Worm (Caenorhabditis elegans) whole organism, L4 larva: ENCODE measurements around the gene ZK892.3.
A peak's percentile ranks its signal among the peaks of the same experiment; 100 is the strongest.

Experiments
- D1046.2 ChIP-seq: fragments of 200-800 bp; sonication (Bioruptor generic); IDR thresholded peaks from 2 replicates; pipeline ENCODE4 v1.3.6; 2022; ENCODE audit warnings: missing genetic modification characterization, missing compliant biosample characterization
- F44E2.7 ChIP-seq: fragments of 200-800 bp; sonication (Bioruptor generic); IDR thresholded peaks from 2 replicates; pipeline ENCODE4 v2.1.2; 2022; ENCODE audit warnings: missing genetic modification characterization, missing compliant biosample characterization
- R02D3.7 ChIP-seq: fragments of 150-350 bp; sonication (generic microtip); optimal IDR thresholded peaks from 3 replicates; lab custom pipeline; 2014; ENCODE audit warnings: missing biosample characterization, missing genetic modification characterization
- T20F7.1 ChIP-seq: fragments of 200-800 bp; sonication (Bioruptor generic); optimal IDR thresholded peaks from 2 replicates; lab custom pipeline; 2018; ENCODE audit warnings: mild to moderate bottlenecking, missing genetic modification characterization, missing compliant biosample characterization
- Y105C5A.15 ChIP-seq: fragments of 200-800 bp; sonication (Bioruptor generic); IDR thresholded peaks from 2 replicates; pipeline ENCODE4 v1.3.6; 2022; ENCODE audit warnings: missing genetic modification characterization, missing compliant biosample characterization
- aha-1 ChIP-seq: fragments of 150-350 bp; peaks from one replicate; lab custom pipeline; 2014; ENCODE audit warnings: missing biosample characterization, missing genetic modification characterization
- aly-2 ChIP-seq: sonication (generic microtip); optimal IDR thresholded peaks from 2 replicates; lab custom pipeline; 2018; ENCODE audit warnings: missing biosample characterization, missing genetic modification characterization
- ama-1 ChIP-seq: fragments of 150-350 bp; optimal IDR thresholded peaks from 2 replicates; lab custom pipeline; 2014; ENCODE audit warnings: inconsistent platforms, mixed read lengths
- ceh-20 ChIP-seq: fragments of 200-800 bp; sonication (Bioruptor generic); IDR thresholded peaks from 2 replicates; pipeline ENCODE4 v1.3.6; 2022; ENCODE audit warnings: missing genetic modification reagents, missing genetic modification characterization, missing compliant biosample characterization
- ceh-62 ChIP-seq: sonication (generic microtip); optimal IDR thresholded peaks from 2 replicates; lab custom pipeline; 2017; ENCODE audit warnings: missing biosample characterization, missing genetic modification characterization
- ctbp-1 ChIP-seq: fragments of 200-800 bp; sonication (Bioruptor generic); IDR thresholded peaks from 2 replicates; pipeline ENCODE4 v1.3.6; 2022; ENCODE audit warnings: missing genetic modification reagents, missing genetic modification characterization, missing compliant biosample characterization
- dmd-6 ChIP-seq: fragments of 200-800 bp; sonication (Bioruptor generic); IDR thresholded peaks from 2 replicates; pipeline ENCODE4 v1.3.6; 2022; ENCODE audit warnings: missing genetic modification reagents, missing genetic modification characterization, missing compliant biosample characterization
- dmd-8 ChIP-seq: fragments of 200-800 bp; sonication (Bioruptor generic); IDR thresholded peaks from 2 replicates; pipeline ENCODE4 v1.3.6; 2022; ENCODE audit warnings: missing genetic modification characterization, missing compliant biosample characterization
- dmd-9 ChIP-seq: fragments of 200-800 bp; sonication (Bioruptor generic); IDR thresholded peaks from 2 replicates; pipeline ENCODE4 v1.3.6; 2022; ENCODE audit warnings: missing genetic modification reagents, missing genetic modification characterization, missing compliant biosample characterization
- dpl-1 ChIP-seq: fragments of 150-350 bp; optimal IDR thresholded peaks from 2 replicates; lab custom pipeline; 2014; ENCODE audit warnings: missing biosample characterization, missing genetic modification reagents, missing genetic modification characterization
- dve-1 ChIP-seq: sonication (generic microtip); optimal IDR thresholded peaks from 2 replicates; lab custom pipeline; 2017; ENCODE audit warnings: antibody characterized with exemption, mild to moderate bottlenecking, missing genetic modification characterization, missing compliant biosample characterization; ENCODE audit not compliant: insufficient read depth
- egl-27 ChIP-seq: sonication (generic microtip); optimal IDR thresholded peaks from 3 replicates; lab custom pipeline; 2017; ENCODE audit warnings: missing biosample characterization, missing genetic modification reagents, missing genetic modification characterization
- fos-1 ChIP-seq: fragments of 150-350 bp; optimal IDR thresholded peaks from 2 replicates; lab custom pipeline; 2014; ENCODE audit warnings: missing biosample characterization, missing genetic modification characterization
- hlh-11 ChIP-seq: fragments of 200-800 bp; sonication (Bioruptor generic); optimal IDR thresholded peaks from 2 replicates; lab custom pipeline; 2018; ENCODE audit warnings: mild to moderate bottlenecking, missing genetic modification characterization, missing compliant biosample characterization
- hlh-30 ChIP-seq: sonication (generic microtip); optimal IDR thresholded peaks from 2 replicates; lab custom pipeline; 2017; ENCODE audit warnings: antibody characterized with exemption, mild to moderate bottlenecking, missing genetic modification characterization, missing compliant biosample characterization; ENCODE audit not compliant: insufficient read depth
- hmg-1.1 ChIP-seq: fragments of 200-800 bp; sonication (Bioruptor generic); IDR thresholded peaks from 2 replicates; pipeline ENCODE4 v1.3.6; 2022; ENCODE audit warnings: missing genetic modification reagents, missing genetic modification characterization, missing compliant biosample characterization
- jun-1 ChIP-seq: fragments of 150-350 bp; optimal IDR thresholded peaks from 2 replicates; lab custom pipeline; 2014; ENCODE audit warnings: missing biosample characterization, missing genetic modification reagents, missing genetic modification characterization
- lin-39 ChIP-seq: fragments of 150-350 bp; optimal IDR thresholded peaks from 2 replicates; lab custom pipeline; 2014; ENCODE audit warnings: missing biosample characterization, missing genetic modification reagents, missing genetic modification characterization
- lir-3 ChIP-seq: sonication (generic microtip); optimal IDR thresholded peaks from 2 replicates; lab custom pipeline; 2016; ENCODE audit warnings: mild to moderate bottlenecking, missing genetic modification characterization, missing compliant biosample characterization
- mep-1 ChIP-seq: fragments of 150-350 bp; sonication (generic microtip); optimal IDR thresholded peaks from 3 replicates; lab custom pipeline; 2014; ENCODE audit warnings: missing biosample characterization, missing genetic modification characterization
- mxl-3 ChIP-seq: fragments of 200-800 bp; sonication (Bioruptor generic); optimal IDR thresholded peaks from 2 replicates; lab custom pipeline; 2018; ENCODE audit warnings: mild to moderate bottlenecking, missing genetic modification characterization, missing compliant biosample characterization
- nhr-10 ChIP-seq: fragments of 150-350 bp; optimal IDR thresholded peaks from 2 replicates; lab custom pipeline; 2014; ENCODE audit warnings: missing biosample characterization, missing genetic modification characterization
- nhr-102 ChIP-seq: sonication (generic microtip); optimal IDR thresholded peaks from 2 replicates; lab custom pipeline; 2016; ENCODE audit warnings: mild to moderate bottlenecking, missing genetic modification characterization, moderate library complexity, missing compliant biosample characterization
- nhr-11 ChIP-seq: fragments of 150-350 bp; optimal IDR thresholded peaks from 2 replicates; lab custom pipeline; 2014; ENCODE audit warnings: missing biosample characterization, missing genetic modification characterization
- nhr-25 ChIP-seq: sonication (generic microtip); optimal IDR thresholded peaks from 2 replicates; lab custom pipeline; 2017; ENCODE audit warnings: missing genetic modification characterization, mild to moderate bottlenecking, missing compliant biosample characterization, antibody characterized with exemption, moderate library complexity, borderline replicate concordance; ENCODE audit not compliant: insufficient read depth
- nhr-41 ChIP-seq: fragments of 200-800 bp; sonication (Bioruptor generic); IDR thresholded peaks from 2 replicates; pipeline ENCODE4 v1.3.6; 2022; ENCODE audit warnings: missing genetic modification reagents, missing genetic modification characterization, missing compliant biosample characterization
- nhr-48 ChIP-seq: sonication (generic microtip); optimal IDR thresholded peaks from 2 replicates; lab custom pipeline; 2016; ENCODE audit warnings: mild to moderate bottlenecking, missing genetic modification characterization, missing compliant biosample characterization
- nhr-77 ChIP-seq: fragments of 150-350 bp; optimal IDR thresholded peaks from 2 replicates; lab custom pipeline; 2014; ENCODE audit warnings: missing biosample characterization, missing genetic modification characterization
- pqm-1 ChIP-seq: sonication (generic microtip); optimal IDR thresholded peaks from 2 replicates; lab custom pipeline; 2017; ENCODE audit warnings: missing biosample characterization, missing genetic modification characterization
- rbr-2 ChIP-seq: sonication (generic microtip); optimal IDR thresholded peaks from 2 replicates; lab custom pipeline; 2016; ENCODE audit warnings: missing genotype, missing genetic modification characterization, missing compliant biosample characterization
- saeg-2 ChIP-seq: fragments of 200-800 bp; sonication (Bioruptor generic); IDR thresholded peaks from 2 replicates; pipeline ENCODE4 v1.3.6; 2022; ENCODE audit warnings: missing genetic modification reagents, missing genetic modification characterization, missing compliant biosample characterization
- skn-1 ChIP-seq: fragments of 150-350 bp; optimal IDR thresholded peaks from 2 replicates; lab custom pipeline; 2014; ENCODE audit warnings: missing biosample characterization, missing genetic modification characterization
- snpc-1.2 ChIP-seq: fragments of 200-800 bp; sonication (Bioruptor generic); IDR thresholded peaks from 2 replicates; pipeline ENCODE4 v1.3.6; 2022; ENCODE audit warnings: missing genetic modification reagents, missing genetic modification characterization, missing compliant biosample characterization
- spr-3 ChIP-seq: fragments of 200-800 bp; sonication (Bioruptor generic); optimal IDR thresholded peaks from 2 replicates; lab custom pipeline; 2018; ENCODE audit warnings: mild to moderate bottlenecking, missing genetic modification characterization, missing compliant biosample characterization
- tag-97 ChIP-seq: fragments of 200-800 bp; sonication (Bioruptor generic); IDR thresholded peaks from 2 replicates; pipeline ENCODE4 v1.3.6; 2022; ENCODE audit warnings: missing genetic modification characterization, missing compliant biosample characterization
- tra-1 ChIP-seq: fragments of 200-800 bp; sonication (Bioruptor generic); IDR thresholded peaks from 2 replicates; pipeline ENCODE4 v1.3.6; 2022; ENCODE audit warnings: missing genetic modification reagents, missing genetic modification characterization, missing compliant biosample characterization
- unc-62 ChIP-seq, 3 experiments: fragments of 150-350 bp in 1 of 3; sonication (generic microtip); optimal IDR thresholded peaks in 2 of 3; peaks in 1 of 3; 1 replicate in 1 of 3; 2 replicates in 2 of 3; lab custom pipeline; 2014 to 2017; ENCODE audit warnings: missing biosample characterization in 3 of 3, missing genetic modification characterization in 3 of 3, missing genetic modification reagents in 3 of 3, missing genotype in 1 of 3
- zfp-2 ChIP-seq: sonication (generic microtip); optimal IDR thresholded peaks from 2 replicates; lab custom pipeline; 2016; ENCODE audit warnings: mild to moderate bottlenecking, missing genetic modification characterization, missing compliant biosample characterization
- zip-2 ChIP-seq: fragments of 150-350 bp; optimal IDR thresholded peaks from 2 replicates; lab custom pipeline; 2014; ENCODE audit warnings: missing biosample characterization, missing genetic modification characterization

Gene ZK892.3

ce11 chrII:10011733-10012132 lies 10.1 kb downstream of the ZK892.3 start (continued):
- TF ChIP-seq ceh-20 (no peak), fos-1 (tag; lab: Kevin White, UChicago) (no peak), ama-1 (no peak), tag-97 (GFP tag; lab: Robert Waterston, UW) (no peak), hlh-11 (tag; lab: Kevin White, UChicago) (no peak), dve-1 (peak; percentile 28), pqm-1 (no peak), snpc-1.2 (no peak), skn-1 (tag; lab: Kevin White, UChicago) (no peak), aly-2 (tag; lab: Kevin White, UChicago) (no peak), lir-3 (tag; lab: Kevin White, UChicago) (no peak), nhr-10 (tag; lab: Kevin White, UChicago) (no peak), ctbp-1 (GFP tag; lab: Robert Waterston, UW) (no peak), egl-27 (tag; lab: Kevin White, UChicago) (no peak), dmd-6 (GFP tag; lab: Robert Waterston, UW) (peak; percentile 16; the same call in 1 of the 2 replicates), ceh-62 (tag; lab: Kevin White, UChicago) (no peak), dmd-9 (GFP tag; lab: Robert Waterston, UW) (no peak), F44E2.7 (GFP tag; lab: Robert Waterston, UW) (no peak), Y105C5A.15 (GFP tag; lab: Robert Waterston, UW) (no peak), nhr-25 (no peak), zip-2 (tag; lab: Kevin White, UChicago) (no peak), R02D3.7 (tag; lab: Kevin White, UChicago) (no peak), mep-1 (no peak), nhr-11 (tag; lab: Kevin White, UChicago) (no peak)

- TF ChIP-seq unc-62 (GFP tag; optimal IDR thresholded peaks at IDR 0.05 in 1 of 2; lab: Kevin White, UChicago) (peak in 1 of 2 experiments; percentile 57), unc-62 (tag; optimal IDR thresholded peaks at IDR 0.05; lab: Kevin White, UChicago) (no peak), zfp-2 (tag; lab: Kevin White, UChicago) (no peak), tra-1 (GFP tag; lab: Robert Waterston, UW) (0 out of 2 replicates have a peak, but pooled peaks have one; percentile 6), nhr-11 (tag; lab: Kevin White, UChicago) (peak; percentile 75), T20F7.1 (GFP tag; lab: Kevin White, UChicago) (no peak), saeg-2 (GFP tag; lab: Robert Waterston, UW) (no peak), zip-2 (tag; lab: Kevin White, UChicago) (no peak), jun-1 (tag; lab: Kevin White, UChicago) (no peak)
Observed at ce11 chrII:10012490-10012889, 10.8 kb downstream of the ZK892.3 start.

ce11 chrII:10014384-10014783 lies 12.7 kb downstream of the ZK892.3 start:
- TF ChIP-seq snpc-1.2 (no peak), dpl-1 (GFP tag; lab: Kevin White, UChicago) (no peak), nhr-102 (tag; lab: Kevin White, UChicago) (no peak), nhr-25 (no peak), unc-62 (GFP tag; optimal IDR thresholded peaks at IDR 0.05 in 1 of 2; lab: Kevin White, UChicago) (peak in 1 of 2 experiments; percentile 72), unc-62 (tag; optimal IDR thresholded peaks at IDR 0.05; lab: Kevin White, UChicago) (no peak)
- TF ChIP-seq, all 104 proteins: peak for 1

- TF ChIP-seq spr-3 (peak; percentile 7), T20F7.1 (GFP tag; lab: Kevin White, UChicago) (no peak), ceh-20 (0 out of 2 replicates have a peak, but pooled peaks have one; percentile 34), dmd-6 (GFP tag; lab: Robert Waterston, UW) (peak; percentile 56), dve-1 (peak; percentile 10), F44E2.7 (GFP tag; lab: Robert Waterston, UW) (no peak), hmg-1.1 (GFP tag; lab: Robert Waterston, UW) (peak; percentile 77), rbr-2 (tag; lab: Kevin White, UChicago) (peak; percentile 51), hlh-11 (tag; lab: Kevin White, UChicago) (peak; percentile 55), pqm-1 (no peak), nhr-11 (tag; lab: Kevin White, UChicago) (peak; percentile 65), hlh-30 (tag; lab: Kevin White, UChicago) (peak; percentile 55), nhr-48 (tag; lab: Kevin White, UChicago) (peak; percentile 41), nhr-77 (tag; lab: Kevin White, UChicago) (no peak), D1046.2 (GFP tag; lab: Robert Waterston, UW) (0 out of 2 replicates have a peak, but pooled peaks have one; percentile 14), mxl-3 (GFP tag; lab: Kevin White, UChicago) (peak; percentile 91), R02D3.7 (tag; lab: Kevin White, UChicago) (no peak), dmd-8 (GFP tag; lab: Robert Waterston, UW) (0 out of 2 replicates have a peak, but pooled peaks have one; percentile 21), aha-1 (tag; lab: Kevin White, UChicago) (peak; percentile 84), nhr-41 (GFP tag; lab: Robert Waterston, UW) (no peak), lin-39 (tag; lab: Kevin White, UChicago) (no peak), egl-27 (tag; lab: Kevin White, UChicago) (peak; percentile 15), nhr-25 (no peak)
Observed at ce11 chrII:10016013-10016412, 14.4 kb downstream of the ZK892.3 start, which contains the start of gene lec-2. Gene lec-2 (minus strand): TSS chrII:10016183.
